Worm (Caenorhabditis elegans): Measurements from ENCODE around the gene T28A11.16.

The T28A11.16 gene

ce11 chrV:3257277-3257676 lies 1.7 kb downstream of the T28A11.16 start, which contains the start of gene T28A11.22:
TSS of gene T28A11.22 (plus strand) at chrV:3257577.
- no peak for TF ChIP-seq attf-5 (GFP tag; optimal IDR thresholded peaks at IDR 0.05)
- TF ChIP-seq nhr-27 (tag; optimal IDR thresholded peaks at IDR 0.05): no peak
- no peak for TF ChIP-seq ceh-91 (GFP tag; IDR thresholded peaks at IDR 0.05)
- TF ChIP-seq repo-1 (tag; optimal IDR thresholded peaks at IDR 0.05): no peak
- no peak for TF ChIP-seq B0336.3 (GFP tag; IDR thresholded peaks at IDR 0.05)
- TF ChIP-seq attf-6 (GFP tag; IDR thresholded peaks at IDR 0.05): no peak
- TF ChIP-seq ztf-6 (GFP tag; IDR thresholded peaks at IDR 0.05): no peak
- no peak for TF ChIP-seq mes-4 (tag; optimal IDR thresholded peaks at IDR 0.05)
- no peak for TF ChIP-seq dox-1 (GFP tag; IDR thresholded peaks at IDR 0.05)
- no peak for TF ChIP-seq ceh-58 (GFP tag; IDR thresholded peaks at IDR 0.05)
- no peak for TF ChIP-seq ama-1 (optimal IDR thresholded peaks at IDR 0.05)
- no peak for TF ChIP-seq ama-1 (GFP tag; optimal IDR thresholded peaks at IDR 0.05)
- no peak for TF ChIP-seq lir-1 (GFP tag; conservative IDR thresholded peaks at IDR 0.05)
- TF ChIP-seq hlh-26 (GFP tag; conservative IDR thresholded peaks at IDR 0.05): no peak
- no peak for TF ChIP-seq B0035.1 (tag; optimal IDR thresholded peaks at IDR 0.05)
- no peak for TF ChIP-seq K12H6.12 (tag; optimal IDR thresholded peaks at IDR 0.05)
- TF ChIP-seq Y79H2A.3 (GFP tag; conservative IDR thresholded peaks at IDR 0.05): no peak
- TF ChIP-seq atf-7 (tag; optimal IDR thresholded peaks at IDR 0.05): no peak
- no peak for TF ChIP-seq snpc-1.1 (tag; optimal IDR thresholded peaks at IDR 0.05; ENCODE audit: insufficient read depth)
- TF ChIP-seq F33H1.4 (GFP tag; IDR thresholded peaks at IDR 0.05): no peak
- TF ChIP-seq lag-1 (GFP tag; IDR thresholded peaks at IDR 0.05): no peak

- TF ChIP-seq F23B12.7 (tag; optimal IDR thresholded peaks at IDR 0.05; ENCODE audit: insufficient read depth) (no peak), hmg-1.2 (GFP tag; IDR thresholded peaks at IDR 0.05) (peak; percentile 50; the same call in 1 of the 2 replicates)
Observed at ce11 chrV:3256809-3257208, 2.2 kb downstream of the T28A11.16 start.

- TF ChIP-seq sea-2 (GFP tag; IDR thresholded peaks at IDR 0.05) (no peak), T07F8.4 (tag; optimal IDR thresholded peaks at IDR 0.05) (no peak), ama-1 (optimal IDR thresholded peaks at IDR 0.05) (no peak), ama-1 (GFP tag; optimal IDR thresholded peaks at IDR 0.05) (no peak), snpc-3.4 (tag; optimal IDR thresholded peaks at IDR 0.05) (no peak), dox-1 (GFP tag; IDR thresholded peaks at IDR 0.05) (no peak), ceh-58 (GFP tag; IDR thresholded peaks at IDR 0.05) (no peak), F22D6.2 (tag; optimal IDR thresholded peaks at IDR 0.05) (no peak), chd-7 (tag; optimal IDR thresholded peaks at IDR 0.05) (no peak), lin-35 (GFP tag; optimal IDR thresholded peaks at IDR 0.05) (no peak), bed-2 (GFP tag; IDR thresholded peaks at IDR 0.05) (no peak), ceh-27 (GFP tag; optimal IDR thresholded peaks at IDR 0.05) (no peak), F57C9.4 (tag; optimal IDR thresholded peaks at IDR 0.05) (no peak), repo-1 (tag; optimal IDR thresholded peaks at IDR 0.05) (no peak), aptf-2 (GFP tag; conservative IDR thresholded peaks at IDR 0.05) (no peak), ztf-26 (tag; optimal IDR thresholded peaks at IDR 0.05) (no peak), F52B5.7 (tag; optimal IDR thresholded peaks at IDR 0.05) (no peak), nfya-1 (tag; optimal IDR thresholded peaks at IDR 0.05; ENCODE audit: borderline replicate concordance, insufficient read depth) (no peak), B0261.1 (tag; optimal IDR thresholded peaks at IDR 0.05) (no peak), Y53F4B.3 (GFP tag; IDR thresholded peaks at IDR 0.05) (no peak), ztf-6 (GFP tag; IDR thresholded peaks at IDR 0.05) (no peak)
Observed at ce11 chrV:3256051-3256450, 3.0 kb downstream of the T28A11.16 start, which contains the start of gene srt-63. TSS of gene srt-63 (minus strand) at chrV:3256151.
